Fruit fly (Drosophila melanogaster) whole organism, prepupa: ENCODE data around the gene CG32409.
A peak's percentile ranks its signal among the peaks of the same experiment; 100 is the strongest.

Experiments used
- CG10631 ChIP-seq: fragments of 200-800 bp; sonication (Bioruptor generic); optimal IDR thresholded peaks from 2 replicates; lab custom pipeline; 2016; ENCODE audit warnings: missing biosample characterization, missing genetic modification characterization
- CG11294 ChIP-seq: fragments of 200-800 bp; sonication (Bioruptor generic); IDR thresholded peaks from 2 replicates; pipeline ENCODE4 v1.3.6; 2022; ENCODE audit warnings: missing biosample characterization, missing genetic modification characterization
- CG11762 ChIP-seq: fragments of 200-800 bp; sonication (Bioruptor generic); optimal IDR thresholded peaks from 3 replicates; lab custom pipeline; 2016; ENCODE audit warnings: missing biosample characterization, missing genetic modification characterization; ENCODE audit not compliant: insufficient read depth
- CG11902 ChIP-seq: fragments of 200-800 bp; sonication (Bioruptor generic); optimal IDR thresholded peaks from 3 replicates; lab custom pipeline; 2016; ENCODE audit warnings: missing biosample characterization, missing genetic modification characterization
- CG15336 ChIP-seq: fragments of 200-800 bp; sonication (Bioruptor generic); IDR thresholded peaks from 2 replicates; pipeline ENCODE4 v1.3.6; 2022; ENCODE audit warnings: missing biosample characterization, missing genetic modification characterization
- CG1621 ChIP-seq: fragments of 200-800 bp; sonication (Bioruptor generic); optimal IDR thresholded peaks from 3 replicates; lab custom pipeline; 2018; ENCODE audit warnings: missing biosample characterization, mild to moderate bottlenecking, missing genetic modification characterization
- CG3032 ChIP-seq: fragments of 200-800 bp; optimal IDR thresholded peaks from 2 replicates; lab custom pipeline; 2019; ENCODE audit warnings: missing biosample characterization, mild to moderate bottlenecking, missing genetic modification characterization, moderate library complexity
- CG3919 ChIP-seq: fragments of 200-800 bp; sonication (Bioruptor generic); optimal IDR thresholded peaks from 3 replicates; lab custom pipeline; 2016; ENCODE audit warnings: missing biosample characterization, missing genetic modification characterization
- CG6792 ChIP-seq: fragments of 200-800 bp; sonication (Bioruptor generic); optimal IDR thresholded peaks from 3 replicates; lab custom pipeline; 2016; ENCODE audit warnings: missing biosample characterization, missing genetic modification characterization
- CG6854 ChIP-seq: fragments of 200-800 bp; sonication (Bioruptor generic); optimal IDR thresholded peaks from 2 replicates; lab custom pipeline; 2017; ENCODE audit warnings: missing biosample characterization, mild to moderate bottlenecking, missing genetic modification characterization
- CG8119 ChIP-seq: fragments of 200-800 bp; sonication (Bioruptor generic); IDR thresholded peaks from 3 replicates; pipeline ENCODE4 v1.3.6; 2022; ENCODE audit warnings: missing biosample characterization, missing genetic modification characterization
- CG8319 ChIP-seq: fragments of 200-800 bp; sonication (Bioruptor generic); optimal IDR thresholded peaks from 3 replicates; lab custom pipeline; 2016; ENCODE audit warnings: missing biosample characterization, missing genetic modification characterization
- CG9139 ChIP-seq: fragments of 200-800 bp; sonication (Bioruptor generic); optimal IDR thresholded peaks from 3 replicates; lab custom pipeline; 2017; ENCODE audit warnings: missing biosample characterization, mild to moderate bottlenecking, missing genetic modification characterization
- Eip78C ChIP-seq: fragments of 200-800 bp; sonication (Bioruptor generic); peaks from one replicate; lab custom pipeline; 2016; ENCODE audit warnings: missing biosample characterization, missing genetic modification characterization
- Eip93F ChIP-seq: fragments of 200-800 bp; sonication (Bioruptor generic); optimal IDR thresholded peaks from 2 replicates; lab custom pipeline; 2016; ENCODE audit warnings: missing biosample characterization, mild to moderate bottlenecking, missing genetic modification characterization
- Ets96B ChIP-seq: fragments of 200-800 bp; optimal IDR thresholded peaks from 2 replicates; lab custom pipeline; 2019; ENCODE audit warnings: missing biosample characterization, mild to moderate bottlenecking, missing genetic modification characterization, moderate library complexity
- Gug ChIP-seq: fragments of 200-800 bp; sonication (Bioruptor generic); IDR thresholded peaks from 2 replicates; pipeline ENCODE4 v1.3.6; 2022; ENCODE audit warnings: missing biosample characterization, missing genetic modification characterization
- Hr38 ChIP-seq: sonication (Bioruptor generic); optimal IDR thresholded peaks from 2 replicates; lab custom pipeline; 2016; ENCODE audit warnings: missing biosample characterization, missing genetic modification characterization
- Hr4 ChIP-seq: fragments of 200-800 bp; sonication (Bioruptor generic); optimal IDR thresholded peaks from 3 replicates; lab custom pipeline; 2016; ENCODE audit warnings: missing biosample characterization, missing genetic modification characterization
- Smox ChIP-seq: fragments of 200-800 bp; sonication (Bioruptor generic); optimal IDR thresholded peaks from 3 replicates; lab custom pipeline; 2016; ENCODE audit warnings: missing biosample characterization, missing genetic modification characterization
- Sox102F ChIP-seq: fragments of 200-800 bp; sonication (Bioruptor generic); optimal IDR thresholded peaks from 2 replicates; lab custom pipeline; 2016; ENCODE audit warnings: missing biosample characterization, mild to moderate bottlenecking, missing genetic modification characterization
- Sox14 ChIP-seq: fragments of 200-800 bp; sonication (Bioruptor generic); optimal IDR thresholded peaks from 3 replicates; lab custom pipeline; 2016; ENCODE audit warnings: missing biosample characterization, missing genetic modification characterization
- achi ChIP-seq: fragments of 200-800 bp; sonication (Bioruptor generic); optimal IDR thresholded peaks from 3 replicates; lab custom pipeline; 2016; ENCODE audit warnings: missing biosample characterization, missing genetic modification characterization
- dac ChIP-seq: fragments of 200-800 bp; sonication (Bioruptor generic); optimal IDR thresholded peaks from 2 replicates; lab custom pipeline; 2017; ENCODE audit warnings: missing biosample characterization, mild to moderate bottlenecking, missing genetic modification characterization
- dsx ChIP-seq: fragments of 200-800 bp; optimal IDR thresholded peaks from 3 replicates; lab custom pipeline; 2019; ENCODE audit warnings: missing biosample characterization, mild to moderate bottlenecking, missing genetic modification characterization, moderate library complexity; ENCODE audit not compliant: poor library complexity, severe bottlenecking
- fd59A ChIP-seq: fragments of 200-800 bp; sonication (Bioruptor generic); optimal IDR thresholded peaks from 2 replicates; lab custom pipeline; 2017; ENCODE audit warnings: missing biosample characterization, mild to moderate bottlenecking, missing genetic modification characterization, missing genetic modification reagents
- fd85E ChIP-seq: fragments of 200-800 bp; sonication (Bioruptor generic); optimal IDR thresholded peaks from 3 replicates; lab custom pipeline; 2016; ENCODE audit warnings: missing biosample characterization, missing genetic modification characterization
- fkh ChIP-seq: fragments of 200-800 bp; sonication (Bioruptor generic); optimal IDR thresholded peaks from 3 replicates; lab custom pipeline; 2017; ENCODE audit warnings: missing biosample characterization, mild to moderate bottlenecking, missing genetic modification characterization, moderate library complexity
- lz ChIP-seq: fragments of 200-800 bp; sonication (Bioruptor generic); optimal IDR thresholded peaks from 3 replicates; lab custom pipeline; 2016; ENCODE audit warnings: missing biosample characterization, missing genetic modification characterization
- net ChIP-seq: fragments of 200-800 bp; sonication (Bioruptor generic); optimal IDR thresholded peaks from 3 replicates; lab custom pipeline; 2016; ENCODE audit warnings: missing biosample characterization, missing genetic modification characterization
- pdm3 ChIP-seq: fragments of 200-800 bp; sonication (Bioruptor generic); optimal IDR thresholded peaks from 3 replicates; lab custom pipeline; 2016; ENCODE audit warnings: missing biosample characterization, missing genetic modification characterization
- salr ChIP-seq, 2 experiments: fragments of 200-800 bp; sonication (Bioruptor generic); optimal IDR thresholded peaks; 3 replicates each; lab custom pipeline; 2016 to 2018; ENCODE audit warnings: missing biosample characterization in 2 of 2, missing genetic modification characterization in 2 of 2, mild to moderate bottlenecking in 1 of 2
- spab ChIP-seq: fragments of 200-800 bp; sonication (Bioruptor generic); optimal IDR thresholded peaks from 2 replicates; lab custom pipeline; 2017; ENCODE audit warnings: missing biosample characterization, mild to moderate bottlenecking, missing genetic modification characterization, missing genetic modification reagents
- ss ChIP-seq, 2 experiments: fragments of 200-800 bp; sonication (Bioruptor generic); optimal IDR thresholded peaks; 2 replicates in 1 of 2; 3 replicates in 1 of 2; lab custom pipeline; 2017 to 2018; ENCODE audit warnings: mild to moderate bottlenecking in 2 of 2, missing biosample characterization in 2 of 2, missing genetic modification characterization in 2 of 2, moderate library complexity in 1 of 2
- svp ChIP-seq: fragments of 200-800 bp; sonication (Bioruptor generic); peaks from one replicate; lab custom pipeline; 2016; ENCODE audit warnings: missing biosample characterization, missing genetic modification characterization
- topi ChIP-seq: fragments of 200-800 bp; sonication (Bioruptor generic); optimal IDR thresholded peaks from 3 replicates; lab custom pipeline; 2016; ENCODE audit warnings: missing biosample characterization, missing genetic modification characterization

The CG32409 gene

dm6 chr3L:5893063-5893462, 6.3 kb upstream of the CG32409 start:
- TF ChIP-seq net (GFP tag; lab: Kevin White, UChicago) (no peak), achi (no peak), Ets96B (tag; lab: Kevin White, UChicago) (no peak), CG10631 (no peak), Smox (no peak), CG11294 (no peak), Hr38 (GFP tag; lab: Kevin White, UChicago) (no peak), CG6854 (no peak), Eip78C (GFP tag; lab: Kevin White, UChicago) (no peak), Sox14 (GFP tag; lab: Kevin White, UChicago) (no peak), Hr4 (no peak), fkh (GFP tag; lab: Kevin White, UChicago) (no peak), salr (GFP tag; optimal IDR thresholded peaks at IDR 0.05; lab: Kevin White, UChicago) (no peak), CG9139 (GFP tag; lab: Kevin White, UChicago) (no peak), CG6792 (GFP tag; lab: Kevin White, UChicago) (no peak), CG3919 (GFP tag; lab: Kevin White, UChicago) (no peak), svp (GFP tag; lab: Kevin White, UChicago) (no peak), CG11762 (GFP tag; lab: Kevin White, UChicago) (no peak), dac (GFP tag; lab: Kevin White, UChicago) (no peak)

- TF ChIP-seq CG11902 (no peak), CG11762 (GFP tag; lab: Kevin White, UChicago) (no peak)
These were observed 2.1 kb upstream of the CG32409 start, which contains the start of the genes PolE2 and CG5592 for dm6 chr3L:5897228-5897688. PolE2 (minus strand) TSS chr3L:5897435. CG5592 (plus strand) TSS chr3L:5897638.

dm6 chr3L:5902189-5902765, 2.9 kb downstream of the CG32409 start, which contains the start of gene QC:
QC (minus strand) TSS chr3L:5902456.
- TF ChIP-seq CG15336 (peak; percentile 15; the same call in 1 of the 2 replicates), Eip93F (GFP tag; lab: Kevin White, UChicago) (no peak), ss (GFP tag; optimal IDR thresholded peaks at IDR 0.05; lab: Kevin White, UChicago) (no peak), Sox102F (GFP tag; lab: Kevin White, UChicago) (no peak), Eip78C (GFP tag; lab: Kevin White, UChicago) (peak; percentile 58), CG3032 (tag; lab: Kevin White, UChicago) (no peak), CG11294 (no peak), Gug (GFP tag; lab: Robert Waterston, UW) (no peak), CG1621 (peak; percentile 54), achi (no peak), lz (GFP tag; lab: Kevin White, UChicago) (no peak), CG11762 (GFP tag; lab: Kevin White, UChicago) (no peak)

- TF ChIP-seq spab (no peak), CG11294 (no peak), CG3032 (tag; lab: Kevin White, UChicago) (no peak), fd59A (GFP tag; lab: Kevin White, UChicago) (no peak), Hr38 (GFP tag; lab: Kevin White, UChicago) (no peak), CG3919 (GFP tag; lab: Kevin White, UChicago) (no peak), CG8319 (GFP tag; lab: Kevin White, UChicago) (no peak), dsx (GFP tag; lab: Kevin White, UChicago) (no peak), fd85E (no peak), CG8119 (GFP tag; lab: Robert Waterston, UW) (no peak), pdm3 (no peak), CG10631 (no peak), Gug (GFP tag; lab: Robert Waterston, UW) (no peak), topi (GFP tag; lab: Kevin White, UChicago) (no peak), Ets96B (tag; lab: Kevin White, UChicago) (no peak)
These were observed 4.6 kb downstream of the CG32409 start, which contains the start of gene CG32413 for dm6 chr3L:5903955-5904354. CG32413 (minus strand) TSS chr3L:5904055.
